Fruit fly (Drosophila melanogaster): ENCODE measurements around the gene Tl.

dm6 chr3R:26846446-26846845, 47.6 kb downstream of the Tl start:
- TF ChIP-seq CG8478 (optimal IDR thresholded peaks at IDR 0.05) (no peak), psq (optimal IDR thresholded peaks at IDR 0.05) (no peak), EcR (GFP tag; optimal IDR thresholded peaks at IDR 0.05) (no peak), usp (GFP tag; optimal IDR thresholded peaks at IDR 0.05) (no peak), pan (optimal IDR thresholded peaks at IDR 0.05) (no peak), Dll (optimal IDR thresholded peaks at IDR 0.05) (no peak)
